Fruit fly (Drosophila melanogaster) whole organism, wandering third instar larva: ENCODE data around the gene CG33631.

Source experiments
- Abd-B ChIP-seq: fragments of >200 bp; optimal IDR thresholded peaks from 2 replicates; lab custom pipeline; 2017; ENCODE audit warnings: missing biosample characterization, missing genetic modification characterization
- CG32264 ChIP-seq: fragments of 200-800 bp; sonication (Bioruptor generic); optimal IDR thresholded peaks from 2 replicates; lab custom pipeline; 2016; ENCODE audit warnings: missing biosample characterization, missing genetic modification characterization
- CG9705 ChIP-seq: fragments of 200-800 bp; sonication (Bioruptor generic); optimal IDR thresholded peaks from 2 replicates; lab custom pipeline; 2018; ENCODE audit warnings: missing biosample characterization, mild to moderate bottlenecking, missing genetic modification characterization
- CrebA ChIP-seq: fragments of 200-800 bp; sonication (Bioruptor generic); optimal IDR thresholded peaks from 2 replicates; lab custom pipeline; 2016; ENCODE audit warnings: missing biosample characterization, mild to moderate bottlenecking, missing genetic modification characterization, borderline replicate concordance
- Dfd ChIP-seq: fragments of >200 bp; optimal IDR thresholded peaks from 2 replicates; lab custom pipeline; 2017; ENCODE audit warnings: missing biosample characterization, missing genetic modification characterization
- Dif ChIP-seq: fragments of 200-275, 200-300 bp; sonication (Bioruptor generic); optimal IDR thresholded peaks from 2 replicates; lab custom pipeline; 2018; ENCODE audit warnings: missing biosample characterization, missing genetic modification characterization; ENCODE audit not compliant: partially characterized antibody
- GATAd ChIP-seq: sonication (Bioruptor generic); optimal IDR thresholded peaks from 2 replicates; lab custom pipeline; 2016; ENCODE audit warnings: missing biosample characterization, missing genetic modification characterization
- HLH106 ChIP-seq: fragments of 200-800 bp; optimal IDR thresholded peaks from 3 replicates; lab custom pipeline; 2019; ENCODE audit warnings: missing biosample characterization, mild to moderate bottlenecking, missing genetic modification characterization, moderate library complexity
- Hnf4 ChIP-seq: fragments of 200-800 bp; sonication (Bioruptor generic); optimal IDR thresholded peaks from 2 replicates; lab custom pipeline; 2016; ENCODE audit warnings: missing biosample characterization, mild to moderate bottlenecking, missing genetic modification characterization
- Hr78 ChIP-seq: fragments of >200 bp; optimal IDR thresholded peaks from 2 replicates; lab custom pipeline; 2017; ENCODE audit warnings: missing biosample characterization, missing genetic modification characterization
- Hr83 ChIP-seq: fragments of 200-300 bp; sonication (Bioruptor generic); optimal IDR thresholded peaks from 2 replicates; lab custom pipeline; 2016; ENCODE audit warnings: missing biosample characterization, mild to moderate bottlenecking, missing genetic modification characterization, moderate library complexity; ENCODE audit not compliant: poor library complexity, severe bottlenecking
- Jra ChIP-seq: sonication (Bioruptor generic); optimal IDR thresholded peaks from 2 replicates; lab custom pipeline; 2016; ENCODE audit warnings: missing biosample characterization, missing genetic modification characterization
- Mio ChIP-seq: sonication (Bioruptor generic); optimal IDR thresholded peaks from 2 replicates; lab custom pipeline; 2016; ENCODE audit warnings: missing biosample characterization, missing genetic modification characterization
- Myc ChIP-seq: fragments of >200 bp; optimal IDR thresholded peaks from 2 replicates; lab custom pipeline; 2017
- N ChIP-seq: fragments of >200 bp; optimal IDR thresholded peaks from 2 replicates; lab custom pipeline; 2018; ENCODE audit warnings: missing biosample characterization, missing external identifiers, missing genetic modification characterization
- OdsH ChIP-seq: fragments of 200-800 bp; sonication (Bioruptor generic); optimal IDR thresholded peaks from 2 replicates; lab custom pipeline; 2016; ENCODE audit warnings: missing biosample characterization, mild to moderate bottlenecking, missing genetic modification characterization
- Rel ChIP-seq, 2 experiments: fragments of 200-800 bp; sonication (Bioruptor generic) in 1 of 2; optimal IDR thresholded peaks; 2 replicates in 1 of 2; 3 replicates in 1 of 2; lab custom pipeline; 2016 to 2019; ENCODE audit warnings: mild to moderate bottlenecking in 2 of 2, missing biosample characterization in 2 of 2, missing genetic modification characterization in 2 of 2, moderate library complexity in 1 of 2
- Sp1 ChIP-seq: fragments of 200-800 bp; sonication (Bioruptor generic); optimal IDR thresholded peaks from 3 replicates; lab custom pipeline; 2019; ENCODE audit warnings: missing biosample characterization, mild to moderate bottlenecking, missing genetic modification characterization, moderate library complexity
- Vsx2 ChIP-seq: fragments of 200-300, 225-300 bp; sonication (Bioruptor generic); optimal IDR thresholded peaks from 2 replicates; lab custom pipeline; 2018; ENCODE audit warnings: missing biosample characterization, missing genetic modification characterization; ENCODE audit not compliant: partially characterized antibody
- br ChIP-seq: fragments of 200-800 bp; sonication (Bioruptor generic); optimal IDR thresholded peaks from 2 replicates; lab custom pipeline; 2016; ENCODE audit warnings: missing biosample characterization, missing genetic modification characterization
- brk ChIP-seq: fragments of 200-800 bp; sonication (Bioruptor generic); optimal IDR thresholded peaks from 2 replicates; lab custom pipeline; 2016; ENCODE audit warnings: missing biosample characterization, mild to moderate bottlenecking, missing genetic modification characterization
- dl ChIP-seq, 2 experiments: fragments of 175-275, 200-275 bp in 1 of 2; fragments of 200-275 bp in 1 of 2; sonication (Bioruptor generic); optimal IDR thresholded peaks; lab custom pipeline; 2018; ENCODE audit warnings: mild to moderate bottlenecking in 2 of 2, missing biosample characterization in 2 of 2, missing genetic modification characterization in 2 of 2, moderate library complexity in 2 of 2; ENCODE audit not compliant: partially characterized antibody in 2 of 2, insufficient read depth in 1 of 2
- dmrt93B ChIP-seq: fragments of 200-800 bp; sonication (Bioruptor generic); optimal IDR thresholded peaks from 2 replicates; lab custom pipeline; 2018; ENCODE audit warnings: missing biosample characterization, mild to moderate bottlenecking, missing genetic modification characterization
- dsf ChIP-seq: sonication (Bioruptor generic); optimal IDR thresholded peaks from 2 replicates; lab custom pipeline; 2016; ENCODE audit warnings: missing biosample characterization, missing genetic modification characterization, borderline replicate concordance
- ey ChIP-seq: fragments of 200-800 bp; sonication (Bioruptor generic); optimal IDR thresholded peaks from 2 replicates; lab custom pipeline; 2016; ENCODE audit warnings: missing biosample characterization, missing genetic modification characterization
- foxo ChIP-seq, 2 experiments: fragments of 200-800 bp; sonication (Bioruptor generic); optimal IDR thresholded peaks; 2 replicates in 1 of 2; 3 replicates in 1 of 2; lab custom pipeline; 2016 to 2017; ENCODE audit warnings: missing biosample characterization in 2 of 2, missing genetic modification characterization in 2 of 2
- fru ChIP-seq: fragments of 200-800 bp; sonication (Bioruptor generic); optimal IDR thresholded peaks from 3 replicates; lab custom pipeline; 2016; ENCODE audit warnings: missing biosample characterization, mild to moderate bottlenecking, missing genetic modification characterization
- h ChIP-seq: fragments of 200-800 bp; sonication (Bioruptor generic); optimal IDR thresholded peaks from 3 replicates; lab custom pipeline; 2016; ENCODE audit warnings: missing biosample characterization, mild to moderate bottlenecking, missing genetic modification characterization
- jim ChIP-seq: fragments of 175-275, 200-325 bp; sonication (Bioruptor generic); optimal IDR thresholded peaks from 2 replicates; lab custom pipeline; 2016; ENCODE audit warnings: missing biosample characterization, mild to moderate bottlenecking, missing genetic modification characterization
- lola ChIP-seq: fragments of >200 bp; optimal IDR thresholded peaks from 2 replicates; lab custom pipeline; 2017; ENCODE audit warnings: missing biosample characterization, missing genetic modification characterization
- pan ChIP-seq: fragments of >200 bp; optimal IDR thresholded peaks from 2 replicates; lab custom pipeline; 2017
- psq ChIP-seq: fragments of 200-800 bp; sonication (Bioruptor generic); optimal IDR thresholded peaks from 3 replicates; lab custom pipeline; 2017; ENCODE audit warnings: missing biosample characterization, mild to moderate bottlenecking, missing genetic modification characterization, moderate library complexity
- rgr ChIP-seq: fragments of 200-800 bp; sonication (Bioruptor generic); optimal IDR thresholded peaks from 3 replicates; lab custom pipeline; 2016; ENCODE audit warnings: missing biosample characterization, mild to moderate bottlenecking, missing genetic modification characterization
- sage ChIP-seq: fragments of 200-800 bp; sonication (Bioruptor generic); optimal IDR thresholded peaks from 2 replicates; lab custom pipeline; 2016; ENCODE audit warnings: missing biosample characterization, mild to moderate bottlenecking, missing genetic modification characterization
- sv ChIP-seq: fragments of 200-800 bp; sonication (Bioruptor generic); optimal IDR thresholded peaks from 3 replicates; lab custom pipeline; 2016; ENCODE audit warnings: missing biosample characterization, missing genetic modification characterization
- tai ChIP-seq: sonication (Bioruptor generic); optimal IDR thresholded peaks from 2 replicates; lab custom pipeline; 2016; ENCODE audit warnings: missing biosample characterization, missing genetic modification characterization
- usp ChIP-seq: fragments of >200 bp; optimal IDR thresholded peaks from 2 replicates; lab custom pipeline; 2017; ENCODE audit warnings: missing biosample characterization, missing genetic modification characterization
- woc ChIP-seq: sonication (Bioruptor generic); optimal IDR thresholded peaks from 2 replicates; lab custom pipeline; 2016; ENCODE audit warnings: missing biosample characterization, mild to moderate bottlenecking, missing genetic modification characterization

Gene CG33631

DNA sequence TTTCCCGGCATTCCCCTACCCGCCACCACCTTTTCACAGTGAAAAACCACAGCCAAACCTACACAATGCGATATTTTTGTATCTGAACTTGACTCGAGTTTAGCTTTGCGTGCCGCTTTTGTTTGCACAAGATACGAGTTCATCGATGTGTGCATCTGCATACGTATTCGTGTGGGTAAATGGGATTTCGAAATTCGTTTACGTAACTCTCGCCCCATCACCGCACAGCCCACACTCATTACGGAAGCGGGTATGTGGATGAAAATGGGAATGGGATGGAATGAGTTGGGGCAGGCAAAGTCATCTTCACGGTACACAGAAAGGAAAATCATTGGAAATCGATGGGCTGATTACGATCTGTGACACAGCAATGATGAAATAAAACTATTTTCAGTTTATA, 22.4 kb downstream of the CG33631 start:
- TF ChIP-seq foxo (GFP tag; optimal IDR thresholded peaks at IDR 0.05; lab: Kevin White, UChicago) (no peak), Hr78 (no peak), HLH106 (tag; lab: Kevin White, UChicago) (no peak), rgr (GFP tag; lab: Kevin White, UChicago) (no peak), Myc (lab: Kevin White, UChicago) (no peak), Abd-B (GFP tag; lab: Kevin White, UChicago) (no peak), Rel (GFP tag; optimal IDR thresholded peaks at IDR 0.05; lab: Kevin White, UChicago) (no peak), Rel (tag; optimal IDR thresholded peaks at IDR 0.05; lab: Kevin White, UChicago) (no peak), pan (lab: Kevin White, UChicago) (no peak), Hr83 (GFP tag; lab: Kevin White, UChicago) (no peak), Sp1 (GFP tag; lab: Kevin White, UChicago) (no peak), Hnf4 (GFP tag; lab: Kevin White, UChicago) (no peak), sv (GFP tag; lab: Kevin White, UChicago) (no peak), h (GFP tag; lab: Kevin White, UChicago) (no peak), br (GFP tag; lab: Kevin White, UChicago) (no peak), Mio (no peak)

DNA sequence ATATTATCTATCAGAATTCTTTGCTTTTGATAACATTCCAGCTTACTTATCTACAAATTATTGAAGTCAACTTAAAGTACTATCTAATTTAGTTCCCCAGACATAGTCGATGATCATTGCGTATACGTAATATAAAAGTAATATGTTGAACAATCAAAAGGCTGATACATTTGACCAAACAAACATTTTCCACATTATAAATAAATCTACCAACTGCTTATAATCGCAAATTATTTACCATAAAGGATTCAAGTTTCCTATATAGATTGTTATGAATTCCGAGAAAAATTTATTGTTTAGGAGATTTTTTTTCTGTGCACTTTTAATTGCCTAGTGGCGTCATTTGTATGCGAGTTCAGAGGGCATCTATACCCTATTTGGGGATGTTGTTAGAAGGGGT, 22.9 kb downstream of the CG33631 start:
- TF ChIP-seq tai (GFP tag; lab: Kevin White, UChicago): peak; percentile 18
- TF ChIP-seq Mio: no peak

DNA sequence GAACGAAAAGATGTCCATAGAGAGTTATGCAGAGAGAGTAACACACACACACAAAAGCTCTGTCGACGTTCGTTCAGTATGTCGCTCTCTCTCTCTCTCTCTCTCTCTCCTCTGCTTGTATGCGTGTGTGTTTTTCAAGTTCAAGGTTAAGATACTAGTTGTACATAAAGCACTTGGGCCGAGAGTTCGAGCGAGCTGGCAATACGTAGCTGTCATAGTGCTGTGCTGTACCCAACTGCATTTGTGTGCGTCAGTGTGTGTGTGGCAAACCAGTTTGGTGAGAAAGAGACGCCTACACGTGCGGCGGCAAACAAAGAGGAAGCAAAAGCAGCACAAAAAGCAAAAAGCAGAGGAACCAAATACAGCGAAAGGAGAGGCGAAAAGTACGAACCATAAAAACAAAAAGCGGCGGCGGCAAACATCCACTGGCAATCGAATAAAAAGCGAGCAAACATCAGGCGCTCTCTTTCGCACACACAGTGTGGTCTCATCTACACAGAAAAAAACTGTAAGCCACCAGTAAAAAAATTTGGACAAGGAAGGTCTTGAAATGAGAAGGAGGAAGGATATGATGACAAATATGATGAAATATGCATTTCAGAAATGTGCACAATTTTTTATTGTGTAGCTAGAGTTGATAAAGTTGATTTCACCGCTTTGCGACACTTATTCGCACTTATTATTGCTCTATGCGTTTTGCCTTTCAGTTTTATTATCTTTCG, 23.6 kb downstream of the CG33631 start:
- no peak for TF ChIP-seq Hr78
- TF ChIP-seq rgr (GFP tag; lab: Kevin White, UChicago): peak; percentile 94
- TF ChIP-seq brk: peak; percentile 44
- peak; percentile 94 for TF ChIP-seq OdsH
- no peak for TF ChIP-seq GATAd (GFP tag; lab: Kevin White, UChicago)
- peak; percentile 69 for TF ChIP-seq dmrt93B (GFP tag; lab: Kevin White, UChicago)
- TF ChIP-seq Hr83 (GFP tag; lab: Kevin White, UChicago): peak; percentile 77
- peak; percentile 79 for TF ChIP-seq Vsx2
- no peak for TF ChIP-seq Myc (lab: Kevin White, UChicago)
- peak; percentile 84 for TF ChIP-seq HLH106 (tag; lab: Kevin White, UChicago)
- peak; percentile 8 for TF ChIP-seq Abd-B (GFP tag; lab: Kevin White, UChicago)
- peak; percentile 24 for TF ChIP-seq Rel (GFP tag; optimal IDR thresholded peaks at IDR 0.05; lab: Kevin White, UChicago)
- TF ChIP-seq Rel (tag; optimal IDR thresholded peaks at IDR 0.05; lab: Kevin White, UChicago): peak; percentile 51
- peak; percentile 81 to 84 for TF ChIP-seq dl (GFP tag; optimal IDR thresholded peaks at IDR 0.05; lab: Kevin White, UChicago; ENCODE audit: insufficient read depth in 1 of 2, partially characterized antibody in 2 of 2)
- TF ChIP-seq CrebA (GFP tag; lab: Kevin White, UChicago): peak; percentile 42
- peak; percentile 95 for TF ChIP-seq h (GFP tag; lab: Kevin White, UChicago)
- peak; percentile 33 for TF ChIP-seq CG9705 (GFP tag; lab: Kevin White, UChicago)
- TF ChIP-seq foxo (GFP tag; optimal IDR thresholded peaks at IDR 0.05; lab: Kevin White, UChicago): peak; percentile 52 to 96
- TF ChIP-seq ey: peak; percentile 95
- peak; percentile 94 for TF ChIP-seq br (GFP tag; lab: Kevin White, UChicago)
- peak; percentile 39 for TF ChIP-seq dsf
- peak; percentile 54 for TF ChIP-seq CG32264 (GFP tag; lab: Kevin White, UChicago)
- TF ChIP-seq fru (GFP tag; lab: Kevin White, UChicago): peak; percentile 93
- peak; percentile 47 for TF ChIP-seq lola
- TF ChIP-seq psq (GFP tag; lab: Kevin White, UChicago): peak; percentile 99
- TF ChIP-seq N: peak; percentile 25
- TF ChIP-seq sage (GFP tag; lab: Kevin White, UChicago): peak; percentile 53
- TF ChIP-seq tai (GFP tag; lab: Kevin White, UChicago): peak; percentile 92
- TF ChIP-seq pan (lab: Kevin White, UChicago): no peak
- TF ChIP-seq Dfd (GFP tag; lab: Kevin White, UChicago): no peak
- TF ChIP-seq Dif: peak; percentile 94
- peak; percentile 92 for TF ChIP-seq Hnf4 (GFP tag; lab: Kevin White, UChicago)
- peak; percentile 62 for TF ChIP-seq sv (GFP tag; lab: Kevin White, UChicago)
- peak; percentile 92 for TF ChIP-seq woc (GFP tag; lab: Kevin White, UChicago)
- no peak for TF ChIP-seq usp
- peak; percentile 84 for TF ChIP-seq Sp1 (GFP tag; lab: Kevin White, UChicago)
- TF ChIP-seq Jra (GFP tag; lab: Kevin White, UChicago): peak; percentile 81
- peak; percentile 69 for TF ChIP-seq Mio
- TF ChIP-seq jim: peak; percentile 17
